Worm (Caenorhabditis elegans): ENCODE measurements around the gene mut-15.
A peak's percentile ranks its signal among the peaks of the same experiment; 100 is the strongest.
"Not testable (repeated sequence)": the region's sequence is repeated elsewhere in the genome, so short reads cannot be mapped to it uniquely, and the experiment has no call there.

Gene mut-15

ce11 chrV:15028896-15029519 lies 26.7 kb downstream of the mut-15 start, which contains the start of gene F14H8.8:
Gene F14H8.8 (plus strand): TSS chrV:15029469.
- TF ChIP-seq snpc-4 (tag; optimal IDR thresholded peaks at IDR 0.05) (peak; percentile 94), nhr-25 (tag; optimal IDR thresholded peaks at IDR 0.05) (no peak), fos-1 (tag; optimal IDR thresholded peaks at IDR 0.05) (peak; percentile 11), blmp-1 (tag; optimal IDR thresholded peaks at IDR 0.05; ENCODE audit: insufficient read depth) (no peak), gmeb-1 (tag; optimal IDR thresholded peaks at IDR 0.05) (peak; percentile 10), sma-3 (GFP tag; optimal IDR thresholded peaks at IDR 0.05) (peak; percentile 64), ceh-16 (tag; optimal IDR thresholded peaks at IDR 0.05) (peak; percentile 9), nhr-21 (tag; optimal IDR thresholded peaks at IDR 0.05) (peak; percentile 18)

ce11 chrV:15031373-15031772 lies 29.0 kb downstream of the mut-15 start, which contains the start of gene cng-1:
Gene cng-1 (minus strand): TSS chrV:15031473.
- TF ChIP-seq nhr-10 (tag; optimal IDR thresholded peaks at IDR 0.05); ceh-16 (tag; optimal IDR thresholded peaks at IDR 0.05); lin-13 (GFP tag; optimal IDR thresholded peaks at IDR 0.05): not testable (repeated sequence)

ce11 chrV:15036769-15037168 lies 34.4 kb downstream of the mut-15 start, which contains the start of gene melo-3:
Gene melo-3 (minus strand): TSS chrV:15036869.
- not testable (repeated sequence) for TF ChIP-seq crh-2 (tag; optimal IDR thresholded peaks at IDR 0.05); sma-3 (GFP tag; optimal IDR thresholded peaks at IDR 0.05); Y55F3AM.14 (GFP tag; optimal IDR thresholded peaks at IDR 0.05)

ce11 chrV:15048107-15048506 lies 45.8 kb downstream of the mut-15 start, which contains the start of gene sdc-3:
Gene sdc-3 (minus strand): TSS chrV:15048207.
- TF ChIP-seq C34F6.9 (tag; optimal IDR thresholded peaks at IDR 0.05) (peak; percentile 28), unc-55 (GFP tag; optimal IDR thresholded peaks at IDR 0.05) (no peak), fos-1 (tag; optimal IDR thresholded peaks at IDR 0.05) (peak; percentile 18)

- TF ChIP-seq nhr-12 (tag; optimal IDR thresholded peaks at IDR 0.05) (no peak), alr-1 (tag; optimal IDR thresholded peaks at IDR 0.05) (no peak), blmp-1 (tag; optimal IDR thresholded peaks at IDR 0.05; ENCODE audit: insufficient read depth) (no peak)
Measured at ce11 chrV:15051720-15052119, 49.4 kb downstream of the mut-15 start.

- TF ChIP-seq nhr-129 (tag; optimal IDR thresholded peaks at IDR 0.05) (no peak), fos-1 (tag; optimal IDR thresholded peaks at IDR 0.05) (peak; percentile 30)
Measured at ce11 chrV:15052368-15052767, 50.0 kb downstream of the mut-15 start, which contains the start of the genes fbxa-82 and C25D7.5. Gene fbxa-82 (minus strand): TSS chrV:15052530. Gene C25D7.5 (plus strand): TSS chrV:15052650.

Measured in whole organism, L2 larva.